Fruit fly (Drosophila melanogaster): ENCODE data around the gene CG31954.

- no peak for TF ChIP-seq CG8478 (optimal IDR thresholded peaks at IDR 0.05)
- TF ChIP-seq CTCF (optimal IDR thresholded peaks at IDR 0.05): no peak
Observed at dm6 chr2L:3545033-3545666, 35.2 kb upstream of the CG31954 start.

Data from S2 (cell line).